Worm (Caenorhabditis elegans): Measurements from ENCODE around the gene Y69F12A.1.
A peak's percentile ranks its signal among the peaks of the same experiment; 100 is the strongest.

Gene Y69F12A.1

ce11 chrIII:7465347-7465746 is 8.6 kb downstream of the Y69F12A.1 start, which contains the start of gene fum-1 (continued):
- TF ChIP-seq ZK185.1 (tag; optimal IDR thresholded peaks at IDR 0.05; ENCODE audit: poor library complexity, severe bottlenecking): no peak
- TF ChIP-seq rec-8 (tag; optimal IDR thresholded peaks at IDR 0.05): no peak
- TF ChIP-seq F22D6.2 (tag; optimal IDR thresholded peaks at IDR 0.05): no peak
- TF ChIP-seq hmg-20 (GFP tag; IDR thresholded peaks at IDR 0.05): 0 out of 2 replicates have a peak, but pooled peaks have one; percentile 11
- no peak for TF ChIP-seq F49E8.2 (tag; optimal IDR thresholded peaks at IDR 0.05; ENCODE audit: insufficient read depth)
- TF ChIP-seq C06A6.2 (GFP tag; conservative IDR thresholded peaks at IDR 0.05): no peak
- TF ChIP-seq ceh-91 (GFP tag; IDR thresholded peaks at IDR 0.05): no peak
- TF ChIP-seq madf-8 (GFP tag; conservative IDR thresholded peaks at IDR 0.05): no peak
- peak; percentile 10 for TF ChIP-seq lin-54 (GFP tag; optimal IDR thresholded peaks at IDR 0.05)
- no peak for TF ChIP-seq ztf-6 (GFP tag; IDR thresholded peaks at IDR 0.05)
- no peak for TF ChIP-seq him-1 (tag; optimal IDR thresholded peaks at IDR 0.05)
- TF ChIP-seq atf-7 (tag; optimal IDR thresholded peaks at IDR 0.05): no peak
- TF ChIP-seq F37B4.10 (GFP tag; IDR thresholded peaks at IDR 0.05): no peak
- no peak for TF ChIP-seq unc-130 (GFP tag; optimal IDR thresholded peaks at IDR 0.05)
- TF ChIP-seq ceh-58 (GFP tag; IDR thresholded peaks at IDR 0.05): no peak
- TF ChIP-seq ceh-40 (GFP tag; IDR thresholded peaks at IDR 0.05): no peak
- TF ChIP-seq egl-44 (GFP tag; IDR thresholded peaks at IDR 0.05): no peak
- TF ChIP-seq F23B12.7 (tag; optimal IDR thresholded peaks at IDR 0.05; ENCODE audit: insufficient read depth): no peak
- no peak for TF ChIP-seq nhr-179 (tag; optimal IDR thresholded peaks at IDR 0.05)
- peak in 1 of 3 experiments; percentile 37 for TF ChIP-seq lin-35 (GFP tag; optimal IDR thresholded peaks at IDR 0.05)
- no peak for TF ChIP-seq F57C9.4 (tag; optimal IDR thresholded peaks at IDR 0.05)
- no peak for TF ChIP-seq Y53G8AR.9 (GFP tag; conservative IDR thresholded peaks at IDR 0.05)
- no peak for TF ChIP-seq F52B5.7 (tag; optimal IDR thresholded peaks at IDR 0.05)
- no peak for TF ChIP-seq K11D2.4 (GFP tag; IDR thresholded peaks at IDR 0.05)
- no peak for TF ChIP-seq madf-3 (GFP tag; IDR thresholded peaks at IDR 0.05)
- TF ChIP-seq nhr-27 (tag; optimal IDR thresholded peaks at IDR 0.05): no peak
- TF ChIP-seq F57A8.1 (GFP tag; optimal IDR thresholded peaks at IDR 0.05): no peak
- no peak for TF ChIP-seq mxl-1 (tag; optimal IDR thresholded peaks at IDR 0.05)
- no peak for TF ChIP-seq K12H6.12 (tag; optimal IDR thresholded peaks at IDR 0.05)
- no peak for TF ChIP-seq Y53F4B.3 (GFP tag; IDR thresholded peaks at IDR 0.05)
- no peak for TF ChIP-seq D2030.7 (GFP tag; IDR thresholded peaks at IDR 0.05)
- TF ChIP-seq ztf-22 (GFP tag; optimal IDR thresholded peaks at IDR 0.05): no peak
- no peak for TF ChIP-seq hrde-1 (tag; optimal IDR thresholded peaks at IDR 0.05; ENCODE audit: borderline replicate concordance)
- no peak for TF ChIP-seq nfya-2 (GFP tag; IDR thresholded peaks at IDR 0.05)
- TF ChIP-seq efl-1 (GFP tag; optimal IDR thresholded peaks at IDR 0.05): peak; percentile 54
- peak; percentile 40; the same call in 1 of the 2 replicates for TF ChIP-seq madf-6 (GFP tag; IDR thresholded peaks at IDR 0.05)
- no peak for TF ChIP-seq ccch-3 (GFP tag; optimal IDR thresholded peaks at IDR 0.05)
- peak; percentile 61 for TF ChIP-seq nhr-80 (tag; optimal IDR thresholded peaks at IDR 0.05)
- TF ChIP-seq snpc-1.1 (tag; optimal IDR thresholded peaks at IDR 0.05; ENCODE audit: insufficient read depth): no peak
- TF ChIP-seq F39B2.1 (GFP tag; IDR thresholded peaks at IDR 0.05): no peak
- TF ChIP-seq ztf-25 (GFP tag; IDR thresholded peaks at IDR 0.05): no peak
- peak; percentile 58 for TF ChIP-seq attf-5 (GFP tag; optimal IDR thresholded peaks at IDR 0.05)
- no peak for TF ChIP-seq B0035.1 (tag; optimal IDR thresholded peaks at IDR 0.05)
- peak; percentile 55; the same call in 1 of the 2 replicates for TF ChIP-seq dox-1 (GFP tag; IDR thresholded peaks at IDR 0.05)
- no peak for TF ChIP-seq zfh-2 (GFP tag; conservative IDR thresholded peaks at IDR 0.05)
- no peak for TF ChIP-seq dpff-1 (tag; optimal IDR thresholded peaks at IDR 0.05)
- no peak for TF ChIP-seq lsy-27 (tag; optimal IDR thresholded peaks at IDR 0.05; ENCODE audit: borderline replicate concordance, insufficient read depth)
- no peak for TF ChIP-seq nhr-90 (tag; optimal IDR thresholded peaks at IDR 0.05)
- TF ChIP-seq sea-2 (GFP tag; IDR thresholded peaks at IDR 0.05): no peak

Measured in whole organism, young adult.